Fruit fly (Drosophila melanogaster) whole organism, embryonic: ENCODE data around the gene Ugt37A2.

Experiments
- Adf1 ChIP-seq: fragments of 200-800 bp; sonication (Bioruptor generic); IDR thresholded peaks from 2 replicates; pipeline ENCODE4 v1.3.6; 2022; ENCODE audit warnings: missing biosample characterization, missing genetic modification characterization
- Antp ChIP-seq: fragments of 200-800 bp; sonication (Bioruptor generic); optimal IDR thresholded peaks from 3 replicates; lab custom pipeline; 2016; ENCODE audit warnings: missing biosample characterization, missing genetic modification characterization
- CG10321 ChIP-seq: fragments of 200-800 bp; sonication (Bioruptor generic); IDR thresholded peaks from 2 replicates; pipeline ENCODE4 v1.3.6; 2022; ENCODE audit warnings: missing biosample characterization, missing genetic modification characterization
- CG10431 ChIP-seq: fragments of 200-800 bp; sonication (Bioruptor generic); optimal IDR thresholded peaks from 3 replicates; lab custom pipeline; 2018; ENCODE audit warnings: missing biosample characterization, mild to moderate bottlenecking, missing genetic modification characterization
- CG10654 ChIP-seq: fragments of 200-800 bp; sonication (Bioruptor generic); optimal IDR thresholded peaks from 2 replicates; lab custom pipeline; 2016; ENCODE audit warnings: missing biosample characterization, missing genetic modification characterization
- CG11456 ChIP-seq: fragments of 200-800 bp; sonication (Bioruptor generic); IDR thresholded peaks from 3 replicates; pipeline ENCODE4 v1.3.6; 2022; ENCODE audit warnings: missing biosample characterization, missing genetic modification characterization
- CG12071 ChIP-seq: fragments of 200-800 bp; sonication (Bioruptor generic); optimal IDR thresholded peaks from 3 replicates; lab custom pipeline; 2018; ENCODE audit warnings: missing biosample characterization, mild to moderate bottlenecking, missing genetic modification characterization
- CG12155 ChIP-seq: fragments of 200-800 bp; sonication (Bioruptor generic); optimal IDR thresholded peaks from 3 replicates; lab custom pipeline; 2016; ENCODE audit warnings: missing biosample characterization, missing genetic modification characterization
- CG12219 ChIP-seq: fragments of 200-800 bp; sonication (Bioruptor generic); optimal IDR thresholded peaks from 3 replicates; lab custom pipeline; 2018; ENCODE audit warnings: missing biosample characterization, mild to moderate bottlenecking, missing genetic modification characterization
- CG14050 ChIP-seq: fragments of 200-800 bp; sonication (Bioruptor generic); IDR thresholded peaks from 3 replicates; pipeline ENCODE4 v1.3.6; 2022; ENCODE audit warnings: missing biosample characterization, missing genetic modification characterization
- CG15696 ChIP-seq: fragments of 200-800 bp; sonication (Bioruptor generic); optimal IDR thresholded peaks from 2 replicates; lab custom pipeline; 2019; ENCODE audit warnings: missing biosample characterization, mild to moderate bottlenecking, missing genetic modification characterization, moderate library complexity
- CG18011 ChIP-seq: fragments of 200-800 bp; sonication (Bioruptor generic); optimal IDR thresholded peaks from 2 replicates; lab custom pipeline; 2017; ENCODE audit warnings: missing biosample characterization, missing genetic modification characterization, mild to moderate bottlenecking, moderate library complexity, missing genotype
- CG3281 ChIP-seq: fragments of 200-800 bp; sonication (Bioruptor generic); optimal IDR thresholded peaks from 3 replicates; lab custom pipeline; 2017; ENCODE audit warnings: missing biosample characterization, mild to moderate bottlenecking, missing genetic modification characterization
- CG33557 ChIP-seq: fragments of 200-800 bp; sonication (Bioruptor generic); optimal IDR thresholded peaks from 2 replicates; lab custom pipeline; 2019; ENCODE audit warnings: missing biosample characterization, mild to moderate bottlenecking, missing genetic modification characterization, moderate library complexity
- CG3847 ChIP-seq: fragments of 200-800 bp; sonication (Bioruptor generic); IDR thresholded peaks from 2 replicates; pipeline ENCODE4 v1.3.6; 2022; ENCODE audit warnings: missing biosample characterization, missing genetic modification characterization
- CG3995 ChIP-seq: fragments of 200-800 bp; sonication (Bioruptor generic); optimal IDR thresholded peaks from 3 replicates; lab custom pipeline; 2016; ENCODE audit warnings: missing biosample characterization, missing genetic modification characterization
- CG43689 ChIP-seq: fragments of 200-800 bp; sonication (Bioruptor generic); IDR thresholded peaks from 2 replicates; pipeline ENCODE4 v1.3.6; 2022; ENCODE audit warnings: missing biosample characterization, missing genetic modification characterization
- CG4424 ChIP-seq: fragments of 200-800 bp; sonication (Bioruptor generic); optimal IDR thresholded peaks from 3 replicates; lab custom pipeline; 2016; ENCODE audit warnings: missing biosample characterization, missing genetic modification characterization
- CG7372 ChIP-seq: fragments of 200-800 bp; sonication (Bioruptor generic); IDR thresholded peaks from 2 replicates; pipeline ENCODE4 v1.3.6; 2022; ENCODE audit warnings: missing biosample characterization, missing genetic modification characterization
- CG7963 ChIP-seq: fragments of 200-800 bp; sonication (Bioruptor generic); IDR thresholded peaks from 3 replicates; pipeline ENCODE4 v1.3.6; 2022; ENCODE audit warnings: missing biosample characterization, missing genetic modification characterization; ENCODE audit not compliant: partially characterized antibody
- CG9932 ChIP-seq: fragments of 200-800 bp; sonication (Bioruptor generic); IDR thresholded peaks from 2 replicates; pipeline ENCODE4 v1.3.6; 2022; ENCODE audit warnings: missing biosample characterization, missing genetic modification characterization
- CTCF ChIP-seq: fragments of 200-800 bp; sonication (Bioruptor generic); optimal IDR thresholded peaks from 2 replicates; lab custom pipeline; 2017; ENCODE audit warnings: missing biosample characterization, mild to moderate bottlenecking, missing genetic modification characterization, moderate library complexity
- ERR ChIP-seq: fragments of 200-800 bp; sonication (Bioruptor generic); optimal IDR thresholded peaks from 2 replicates; lab custom pipeline; 2016; ENCODE audit warnings: missing biosample characterization, missing genetic modification characterization
- HmgD ChIP-seq: fragments of 200-800 bp; sonication (Bioruptor generic); optimal IDR thresholded peaks from 3 replicates; lab custom pipeline; 2016; ENCODE audit warnings: missing biosample characterization, missing genetic modification characterization
- Hr3 ChIP-seq: fragments of 200-800 bp; sonication (Bioruptor generic); optimal IDR thresholded peaks from 3 replicates; lab custom pipeline; 2016; ENCODE audit warnings: missing biosample characterization, missing genetic modification characterization
- Hr39 ChIP-seq: fragments of >200 bp; optimal IDR thresholded peaks from 2 replicates; lab custom pipeline; 2017
- Nf-YC ChIP-seq: fragments of 200-800 bp; optimal IDR thresholded peaks from 3 replicates; lab custom pipeline; 2019; ENCODE audit warnings: missing biosample characterization, mild to moderate bottlenecking, missing genetic modification characterization, moderate library complexity
- PHDP ChIP-seq: fragments of 200-800 bp; sonication (Bioruptor generic); optimal IDR thresholded peaks from 3 replicates; lab custom pipeline; 2018; ENCODE audit warnings: missing biosample characterization, mild to moderate bottlenecking, missing genetic modification characterization, moderate library complexity
- Poxn ChIP-seq: fragments of 200-800 bp; sonication (Bioruptor generic); IDR thresholded peaks from 2 replicates; pipeline ENCODE4 v1.3.6; 2022; ENCODE audit warnings: missing biosample characterization, missing genetic modification characterization
- Rx ChIP-seq: fragments of 200-800 bp; sonication (Bioruptor generic); IDR thresholded peaks from 2 replicates; pipeline ENCODE4 v1.3.6; 2022; ENCODE audit warnings: missing biosample characterization, missing genetic modification characterization
- Sry-δ ChIP-seq: fragments of 200-800 bp; sonication (Bioruptor generic); optimal IDR thresholded peaks from 2 replicates; lab custom pipeline; 2016; ENCODE audit warnings: missing biosample characterization, missing genetic modification characterization
- Tbp ChIP-seq: fragments of >200 bp; optimal IDR thresholded peaks from 2 replicates; lab custom pipeline; 2018; ENCODE audit warnings: missing biosample characterization, missing genetic modification characterization
- amos ChIP-seq: fragments of 200-800 bp; sonication (Bioruptor generic); IDR thresholded peaks from 2 replicates; pipeline ENCODE4 v1.3.6; 2022; ENCODE audit warnings: missing biosample characterization, missing genetic modification characterization; ENCODE audit not compliant: partially characterized antibody
- ato ChIP-seq: fragments of 200-800 bp; sonication (Bioruptor generic); IDR thresholded peaks from 2 replicates; pipeline ENCODE4 v1.3.6; 2022; ENCODE audit warnings: missing biosample characterization, missing genetic modification characterization; ENCODE audit not compliant: partially characterized antibody
- az2 ChIP-seq: fragments of 200-800 bp; sonication (Bioruptor generic); optimal IDR thresholded peaks from 3 replicates; lab custom pipeline; 2016; ENCODE audit warnings: missing biosample characterization, missing genetic modification characterization
- bowl ChIP-seq: fragments of 200-800 bp; sonication (Bioruptor generic); IDR thresholded peaks from 2 replicates; pipeline ENCODE4 v1.3.6; 2022; ENCODE audit warnings: missing biosample characterization, missing genetic modification characterization
- bsh ChIP-seq, 2 experiments: fragments of 200-800 bp; sonication (Bioruptor generic); optimal IDR thresholded peaks; 2 replicates each; lab custom pipeline; 2017 to 2018; ENCODE audit warnings: mild to moderate bottlenecking in 2 of 2, missing biosample characterization in 2 of 2, missing genetic modification characterization in 2 of 2, moderate library complexity in 1 of 2
- cas ChIP-seq: fragments of 200-800 bp; sonication (Bioruptor generic); IDR thresholded peaks from 2 replicates; pipeline ENCODE4 v1.3.6; 2022; ENCODE audit warnings: missing biosample characterization, missing genetic modification characterization
- cwo ChIP-seq: fragments of 200-800 bp; sonication (Bioruptor generic); optimal IDR thresholded peaks from 3 replicates; lab custom pipeline; 2017; ENCODE audit warnings: missing biosample characterization, missing genetic modification characterization, mild to moderate bottlenecking, moderate library complexity, missing genetic modification reagents
- eve ChIP-seq, 2 experiments: fragments of >200 bp; optimal IDR thresholded peaks; 2 replicates each; lab custom pipeline; 2017; ENCODE audit warnings: missing biosample characterization in 2 of 2, missing genetic modification characterization in 2 of 2
- fu2 ChIP-seq: fragments of 200-800 bp; sonication (Bioruptor generic); optimal IDR thresholded peaks from 2 replicates; lab custom pipeline; 2016; ENCODE audit warnings: missing biosample characterization, missing genetic modification characterization
- hbn ChIP-seq: fragments of 200-800 bp; sonication (Bioruptor generic); IDR thresholded peaks from 2 replicates; pipeline ENCODE4 v1.3.6; 2022; ENCODE audit warnings: missing biosample characterization, missing genetic modification characterization; ENCODE audit not compliant: partially characterized antibody
- hkb ChIP-seq, 2 experiments: fragments of 200-800 bp in 1 of 2; fragments of >200 bp in 1 of 2; sonication (Bioruptor generic) in 1 of 2; IDR thresholded peaks in 1 of 2; optimal IDR thresholded peaks in 1 of 2; 2 replicates each; pipeline versions ENCODE4 v1.3.6 to Lab custom; 2017 to 2022; ENCODE audit warnings: missing biosample characterization in 1 of 2, missing genetic modification characterization in 1 of 2
- klu ChIP-seq: fragments of 200-800 bp; sonication (Bioruptor generic); IDR thresholded peaks from 2 replicates; pipeline ENCODE4 v1.3.6; 2022; ENCODE audit warnings: missing biosample characterization, missing genetic modification characterization
- lbe ChIP-seq: fragments of 200-800 bp; sonication (Bioruptor generic); optimal IDR thresholded peaks from 2 replicates; lab custom pipeline; 2016; ENCODE audit warnings: missing biosample characterization, mild to moderate bottlenecking, missing genetic modification characterization
- otp ChIP-seq: fragments of 200-800 bp; sonication (Bioruptor generic); IDR thresholded peaks from 3 replicates; pipeline ENCODE4, ENCODE4 v1.3.6; 2022; ENCODE audit warnings: missing biosample characterization, missing genetic modification characterization
- psq ChIP-seq: fragments of 200-800 bp; sonication (Bioruptor generic); optimal IDR thresholded peaks from 2 replicates; lab custom pipeline; 2017; ENCODE audit warnings: missing biosample characterization, missing genetic modification characterization
- pum ChIP-seq: fragments of 200-800 bp; sonication (Bioruptor generic); optimal IDR thresholded peaks from 2 replicates; lab custom pipeline; 2016; ENCODE audit warnings: missing biosample characterization, missing genetic modification characterization
- pzg ChIP-seq: fragments of 200-800 bp; sonication (Bioruptor generic); optimal IDR thresholded peaks from 3 replicates; lab custom pipeline; 2018; ENCODE audit warnings: missing biosample characterization, mild to moderate bottlenecking, missing genetic modification characterization, moderate library complexity
- slp2 ChIP-seq: fragments of 200-800 bp; sonication (Bioruptor generic); optimal IDR thresholded peaks from 2 replicates; lab custom pipeline; 2016; ENCODE audit warnings: missing biosample characterization, missing genetic modification characterization
- tgo ChIP-seq: fragments of 200-800 bp; sonication (Bioruptor generic); IDR thresholded peaks from 3 replicates; pipeline ENCODE4 v1.3.6; 2022; ENCODE audit warnings: missing biosample characterization, missing genetic modification characterization
- unc-4 ChIP-seq: fragments of 200-800 bp; sonication (Bioruptor generic); IDR thresholded peaks from 2 replicates; pipeline ENCODE4 v1.3.6; 2022; ENCODE audit warnings: missing biosample characterization, missing genetic modification characterization; ENCODE audit not compliant: partially characterized antibody
- yki ChIP-seq: fragments of >200 bp; optimal IDR thresholded peaks from 3 replicates; lab custom pipeline; 2018

The Ugt37A2 gene

DNA sequence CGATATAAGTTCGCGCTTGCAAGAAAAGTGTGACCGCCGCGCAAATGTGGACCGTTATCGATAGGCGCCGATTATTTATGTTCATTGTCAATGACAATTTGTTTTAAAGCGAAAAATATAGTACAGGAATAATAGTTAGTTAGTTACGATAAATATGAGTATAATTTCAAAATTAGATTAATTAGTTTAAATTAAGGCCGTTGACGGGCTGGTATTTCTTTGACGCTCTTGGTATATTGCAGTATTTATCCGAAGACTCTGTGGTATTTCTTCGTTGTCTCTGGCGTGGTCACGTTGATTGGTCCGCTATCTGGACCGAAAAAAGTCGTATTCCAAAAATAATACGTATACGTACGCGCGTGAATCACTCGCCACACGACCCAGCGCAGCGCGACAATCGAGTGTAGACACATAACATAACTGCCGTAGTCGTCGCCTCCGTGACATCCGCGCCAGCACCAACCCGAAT is 41.8 kb upstream of the Ugt37A2 start:
- TF ChIP-seq hkb (optimal IDR thresholded peaks at IDR 0.05; lab: Kevin White, UChicago) (peak; percentile 21), hkb (GFP tag; IDR thresholded peaks at IDR 0.05; lab: Robert Waterston, UW) (no peak; the same call in 1 of the 2 replicates), ato (GFP tag; lab: Robert Waterston, UW) (no peak), klu (GFP tag; lab: Robert Waterston, UW) (no peak), pzg (peak; percentile 87), Hr39 (lab: Kevin White, UChicago) (no peak), psq (GFP tag; lab: Kevin White, UChicago) (no peak), CG9932 (GFP tag; lab: Robert Waterston, UW) (no peak), eve (GFP tag; optimal IDR thresholded peaks at IDR 0.05; lab: Kevin White, UChicago) (no peak), CG7963 (no peak), amos (GFP tag; lab: Robert Waterston, UW) (peak; percentile 53), CG14050 (GFP tag; lab: Robert Waterston, UW) (no peak), hbn (0 out of 2 replicates have a peak, but pooled peaks have one; percentile 31), CG10654 (no peak), tgo (GFP tag; lab: Robert Waterston, UW) (no peak), CG12071 (GFP tag; lab: Kevin White, UChicago) (peak; percentile 7), cas (GFP tag; lab: Robert Waterston, UW) (no peak), CG12219 (GFP tag; lab: Kevin White, UChicago) (no peak), HmgD (GFP tag; lab: Kevin White, UChicago) (no peak), CG15696 (tag; lab: Kevin White, UChicago) (no peak), bsh (GFP tag; optimal IDR thresholded peaks at IDR 0.05; lab: Kevin White, UChicago) (no peak), CG4424 (no peak), ERR (GFP tag; lab: Kevin White, UChicago) (no peak), bowl (GFP tag; lab: Robert Waterston, UW) (no peak), Adf1 (GFP tag; lab: Robert Waterston, UW) (no peak), Sry-δ (GFP tag; lab: Kevin White, UChicago) (peak; percentile 57), Tbp (GFP tag; lab: Kevin White, UChicago) (no peak), CG3995 (no peak), otp (GFP tag; lab: Robert Waterston, UW) (no peak), Poxn (GFP tag; lab: Robert Waterston, UW) (no peak), CG11456 (no peak), CG18011 (no peak), az2 (GFP tag; lab: Kevin White, UChicago) (no peak), lbe (GFP tag; lab: Kevin White, UChicago) (peak; percentile 48), CG3281 (GFP tag; lab: Kevin White, UChicago) (no peak), yki (lab: Kevin White, UChicago) (no peak), CG43689 (GFP tag; lab: Robert Waterston, UW) (no peak), CG3847 (no peak; the same call in 1 of the 2 replicates), Rx (GFP tag; lab: Robert Waterston, UW) (no peak), cwo (GFP tag; lab: Kevin White, UChicago) (no peak), unc-4 (GFP tag; lab: Robert Waterston, UW) (peak; percentile 70), CG12155 (peak; percentile 19), fu2 (GFP tag; lab: Kevin White, UChicago) (no peak), CG33557 (GFP tag; lab: Kevin White, UChicago) (no peak), CG10321 (GFP tag; lab: Robert Waterston, UW) (no peak), slp2 (GFP tag; lab: Kevin White, UChicago) (no peak), CG10431 (GFP tag; lab: Kevin White, UChicago) (no peak), CTCF (peak; percentile 30), Hr3 (no peak), pum (GFP tag; lab: Kevin White, UChicago) (no peak), PHDP (peak; percentile 27), CG7372 (GFP tag; lab: Robert Waterston, UW) (peak; percentile 53; the same call in 1 of the 2 replicates), Nf-YC (tag; lab: Kevin White, UChicago) (peak; percentile 58), Antp (GFP tag; lab: Kevin White, UChicago) (no peak)
